Worm (Caenorhabditis elegans): ENCODE measurements around the gene srbc-19.

- TF ChIP-seq sdc-2 (tag; optimal IDR thresholded peaks at IDR 0.05) (no peak), tbx-2 (tag; optimal IDR thresholded peaks at IDR 0.05) (no peak), T23F11.4 (GFP tag; optimal IDR thresholded peaks at IDR 0.05) (no peak), ama-1 (optimal IDR thresholded peaks at IDR 0.05) (no peak), pha-4 (tag; optimal IDR thresholded peaks at IDR 0.05) (no peak), sox-4 (tag; optimal IDR thresholded peaks at IDR 0.05) (no peak), fkh-10 (GFP tag; optimal IDR thresholded peaks at IDR 0.05) (no peak), unc-86 (tag; optimal IDR thresholded peaks at IDR 0.05) (no peak), ceh-2 (tag; optimal IDR thresholded peaks at IDR 0.05) (no peak), ceh-22 (tag; optimal IDR thresholded peaks at IDR 0.05) (no peak), ztf-16 (tag; optimal IDR thresholded peaks at IDR 0.05) (no peak), nhr-11 (tag; optimal IDR thresholded peaks at IDR 0.05) (no peak), elt-2 (tag; optimal IDR thresholded peaks at IDR 0.05) (no peak)
These were observed 26.7 kb downstream of the srbc-19 start, which contains the start of gene F22F7.7 for ce11 chrV:2139918-2140317.
